Worm (Caenorhabditis elegans): ENCODE results near the gene ttr-9.

- TF ChIP-seq skn-1 (tag; optimal IDR thresholded peaks at IDR 0.05) (peak; percentile 59), F16B12.6 (tag; optimal IDR thresholded peaks at IDR 0.05) (peak; percentile 64), elt-3 (tag; optimal IDR thresholded peaks at IDR 0.05) (peak in 5 of 6 experiments; percentile 31 to 61 (median 47)), nhr-28 (tag; optimal IDR thresholded peaks at IDR 0.05) (no peak), nhr-12 (tag; optimal IDR thresholded peaks at IDR 0.05) (no peak)
Observed at ce11 chrIV:9511221-9511638, 5.1 kb upstream of the ttr-9 start.
